Worm (Caenorhabditis elegans) whole organism, L4 larva: ENCODE measurements around the gene ins-12.

ENCODE experiments used
- D1046.2 ChIP-seq: fragments of 200-800 bp; sonication (Bioruptor generic); IDR thresholded peaks from 2 replicates; pipeline ENCODE4 v1.3.6; 2022; ENCODE audit warnings: missing genetic modification characterization, missing compliant biosample characterization
- F37D6.2 ChIP-seq: sonication (generic microtip); optimal IDR thresholded peaks from 2 replicates; lab custom pipeline; 2016; ENCODE audit warnings: mild to moderate bottlenecking, missing genetic modification characterization, missing compliant biosample characterization
- F44E2.7 ChIP-seq: fragments of 200-800 bp; sonication (Bioruptor generic); IDR thresholded peaks from 2 replicates; pipeline ENCODE4 v2.1.2; 2022; ENCODE audit warnings: missing genetic modification characterization, missing compliant biosample characterization
- R02D3.7 ChIP-seq: fragments of 150-350 bp; sonication (generic microtip); optimal IDR thresholded peaks from 3 replicates; lab custom pipeline; 2014; ENCODE audit warnings: missing biosample characterization, missing genetic modification characterization
- T20F7.1 ChIP-seq: fragments of 200-800 bp; sonication (Bioruptor generic); optimal IDR thresholded peaks from 2 replicates; lab custom pipeline; 2018; ENCODE audit warnings: mild to moderate bottlenecking, missing genetic modification characterization, missing compliant biosample characterization
- Y105C5A.15 ChIP-seq: fragments of 200-800 bp; sonication (Bioruptor generic); IDR thresholded peaks from 2 replicates; pipeline ENCODE4 v1.3.6; 2022; ENCODE audit warnings: missing genetic modification characterization, missing compliant biosample characterization
- Y75B8A.6 ChIP-seq: fragments of 200-800 bp; sonication (Bioruptor generic); IDR thresholded peaks from 2 replicates; pipeline ENCODE4 v1.3.6; 2022; ENCODE audit warnings: missing genetic modification reagents, missing genetic modification characterization, missing compliant biosample characterization
- ZK546.5 ChIP-seq, 2 experiments: sonication (generic microtip); optimal IDR thresholded peaks; 2 replicates each; lab custom pipeline; 2017; ENCODE audit warnings: missing biosample characterization in 2 of 2, missing genetic modification characterization in 2 of 2
- ama-1 ChIP-seq: fragments of 150-350 bp; optimal IDR thresholded peaks from 2 replicates; lab custom pipeline; 2014; ENCODE audit warnings: inconsistent platforms, mixed read lengths
- arid-1 ChIP-seq: fragments of 200-800 bp; sonication (Bioruptor generic); conservative IDR thresholded peaks from 2 replicates; pipeline ENCODE4 v1.3.6; 2022; ENCODE audit warnings: missing genetic modification reagents, missing genetic modification characterization, missing compliant biosample characterization
- ceh-20 ChIP-seq: fragments of 200-800 bp; sonication (Bioruptor generic); IDR thresholded peaks from 2 replicates; pipeline ENCODE4 v1.3.6; 2022; ENCODE audit warnings: missing genetic modification reagents, missing genetic modification characterization, missing compliant biosample characterization
- ceh-28 ChIP-seq: fragments of 150-350 bp; optimal IDR thresholded peaks from 2 replicates; lab custom pipeline; 2014; ENCODE audit warnings: missing biosample characterization, missing genetic modification reagents, missing genetic modification characterization
- ceh-44 ChIP-seq: fragments of 200-800 bp; sonication (Bioruptor generic); IDR thresholded peaks from 2 replicates; pipeline ENCODE4 v1.3.6; 2022; ENCODE audit warnings: missing genetic modification reagents, missing genetic modification characterization, missing compliant biosample characterization
- ceh-82 ChIP-seq: sonication (generic microtip); optimal IDR thresholded peaks from 2 replicates; lab custom pipeline; 2017; ENCODE audit warnings: missing biosample characterization, missing genetic modification characterization
- ces-1 ChIP-seq: fragments of 150-350 bp; sonication (generic microtip); optimal IDR thresholded peaks from 4 replicates; lab custom pipeline; 2014; ENCODE audit warnings: missing biosample characterization, missing genetic modification reagents, missing genetic modification characterization
- ctbp-1 ChIP-seq: fragments of 200-800 bp; sonication (Bioruptor generic); IDR thresholded peaks from 2 replicates; pipeline ENCODE4 v1.3.6; 2022; ENCODE audit warnings: missing genetic modification reagents, missing genetic modification characterization, missing compliant biosample characterization
- daf-12 ChIP-seq: fragments of 150-350 bp; optimal IDR thresholded peaks from 2 replicates; lab custom pipeline; 2014; ENCODE audit warnings: missing biosample characterization, missing genetic modification reagents, missing genetic modification characterization
- daf-8 ChIP-seq: fragments of 200-800 bp; sonication (Bioruptor generic); IDR thresholded peaks from 2 replicates; pipeline ENCODE4 v1.3.6; 2022; ENCODE audit warnings: missing genetic modification characterization, missing compliant biosample characterization
- dmd-8 ChIP-seq: fragments of 200-800 bp; sonication (Bioruptor generic); IDR thresholded peaks from 2 replicates; pipeline ENCODE4 v1.3.6; 2022; ENCODE audit warnings: missing genetic modification characterization, missing compliant biosample characterization
- egl-43 ChIP-seq: fragments of 200-800 bp; sonication (Bioruptor generic); IDR thresholded peaks from 2 replicates; pipeline ENCODE4 v1.3.6; 2022; ENCODE audit warnings: missing genetic modification reagents, missing genetic modification characterization, missing compliant biosample characterization
- hlh-11 ChIP-seq: fragments of 200-800 bp; sonication (Bioruptor generic); optimal IDR thresholded peaks from 2 replicates; lab custom pipeline; 2018; ENCODE audit warnings: mild to moderate bottlenecking, missing genetic modification characterization, missing compliant biosample characterization
- lin-15B ChIP-seq: fragments of 150-350 bp; sonication (generic microtip); optimal IDR thresholded peaks from 3 replicates; lab custom pipeline; 2014; ENCODE audit warnings: missing biosample characterization, missing genetic modification characterization
- mdl-1 ChIP-seq, 2 experiments: fragments of 150-350 bp in 1 of 2; sonication (generic microtip) in 1 of 2; optimal IDR thresholded peaks; 2 replicates each; lab custom pipeline; 2014 to 2017; ENCODE audit warnings: missing biosample characterization in 2 of 2, missing genetic modification characterization in 2 of 2
- mdt-29 ChIP-seq: fragments of 200-800 bp; sonication (Bioruptor generic); IDR thresholded peaks from 2 replicates; pipeline ENCODE4 v1.3.6; 2022; ENCODE audit warnings: missing genetic modification reagents, missing genetic modification characterization, missing compliant biosample characterization
- mxl-2 ChIP-seq: fragments of 200-800 bp; sonication (Bioruptor generic); conservative IDR thresholded peaks from 2 replicates; pipeline ENCODE4 v1.3.6; 2022; ENCODE audit warnings: missing genetic modification reagents, missing genetic modification characterization, missing compliant biosample characterization
- nhr-111 ChIP-seq: fragments of 200-800 bp; sonication (Bioruptor generic); optimal IDR thresholded peaks from 2 replicates; lab custom pipeline; 2018; ENCODE audit warnings: mild to moderate bottlenecking, missing genetic modification characterization, missing compliant biosample characterization
- nhr-25 ChIP-seq: sonication (generic microtip); optimal IDR thresholded peaks from 2 replicates; lab custom pipeline; 2017; ENCODE audit warnings: missing genetic modification characterization, mild to moderate bottlenecking, missing compliant biosample characterization, antibody characterized with exemption, moderate library complexity, borderline replicate concordance; ENCODE audit not compliant: insufficient read depth
- nhr-28 ChIP-seq: fragments of 150-350 bp; optimal IDR thresholded peaks from 2 replicates; lab custom pipeline; 2014; ENCODE audit warnings: missing biosample characterization, missing genetic modification characterization
- nhr-41 ChIP-seq: fragments of 200-800 bp; sonication (Bioruptor generic); IDR thresholded peaks from 2 replicates; pipeline ENCODE4 v1.3.6; 2022; ENCODE audit warnings: missing genetic modification reagents, missing genetic modification characterization, missing compliant biosample characterization
- nhr-42 ChIP-seq: fragments of 200-800 bp; sonication (Bioruptor generic); IDR thresholded peaks from 2 replicates; pipeline ENCODE4 v1.3.6; 2022; ENCODE audit warnings: missing genetic modification characterization, missing compliant biosample characterization
- nhr-6 ChIP-seq: fragments of 150-350 bp; optimal IDR thresholded peaks from 2 replicates; lab custom pipeline; 2014; ENCODE audit warnings: missing biosample characterization, missing genetic modification characterization
- pha-4 ChIP-seq, 2 experiments: fragments of 150-350 bp in 1 of 2; fragments of 200-800 bp in 1 of 2; sonication (Bioruptor generic) in 1 of 2; IDR thresholded peaks in 1 of 2; optimal IDR thresholded peaks in 1 of 2; 2 replicates each; pipeline versions ENCODE4 v1.3.6 to Lab custom; 2014 to 2022; ENCODE audit warnings: missing genetic modification characterization in 2 of 2, missing genetic modification reagents in 2 of 2, missing biosample characterization in 1 of 2, missing compliant biosample characterization in 1 of 2
- php-3 ChIP-seq: fragments of 200-800 bp; sonication (Bioruptor generic); IDR thresholded peaks from 2 replicates; pipeline ENCODE4 v1.3.6; 2022; ENCODE audit warnings: missing genetic modification reagents, missing genetic modification characterization, missing compliant biosample characterization
- rbr-2 ChIP-seq: sonication (generic microtip); optimal IDR thresholded peaks from 2 replicates; lab custom pipeline; 2016; ENCODE audit warnings: missing genotype, missing genetic modification characterization, missing compliant biosample characterization
- sdz-12 ChIP-seq: fragments of 200-800 bp; sonication (Bioruptor generic); optimal IDR thresholded peaks from 2 replicates; lab custom pipeline; 2018; ENCODE audit warnings: mild to moderate bottlenecking, missing genetic modification characterization, missing compliant biosample characterization
- tag-97 ChIP-seq: fragments of 200-800 bp; sonication (Bioruptor generic); IDR thresholded peaks from 2 replicates; pipeline ENCODE4 v1.3.6; 2022; ENCODE audit warnings: missing genetic modification characterization, missing compliant biosample characterization
- unc-62 ChIP-seq, 3 experiments: fragments of 150-350 bp in 1 of 3; sonication (generic microtip); optimal IDR thresholded peaks in 2 of 3; peaks in 1 of 3; 1 replicate in 1 of 3; 2 replicates in 2 of 3; lab custom pipeline; 2014 to 2017; ENCODE audit warnings: missing biosample characterization in 3 of 3, missing genetic modification characterization in 3 of 3, missing genetic modification reagents in 3 of 3, missing genotype in 1 of 3
- zag-1 ChIP-seq: fragments of 150-350 bp; optimal IDR thresholded peaks from 2 replicates; lab custom pipeline; 2014; ENCODE audit warnings: missing biosample characterization, missing genetic modification characterization

Gene ins-12

ce11 chrII:5521411-5521810, 33.0 kb upstream of the ins-12 start, which contains the start of gene ZK177.12:
Gene ZK177.12, plus strand, starts transcription at chrII:5521711.
- TF ChIP-seq daf-12 (tag; lab: Kevin White, UChicago) (no peak), rbr-2 (tag; lab: Kevin White, UChicago) (no peak), F44E2.7 (GFP tag; lab: Robert Waterston, UW) (no peak), T20F7.1 (no peak), tag-97 (GFP tag; lab: Robert Waterston, UW) (no peak), ces-1 (GFP tag; lab: Kevin White, UChicago) (no peak), ceh-20 (GFP tag; lab: Robert Waterston, UW) (no peak), nhr-6 (tag; lab: Kevin White, UChicago) (no peak), nhr-42 (GFP tag; lab: Robert Waterston, UW) (no peak), D1046.2 (GFP tag; lab: Robert Waterston, UW) (no peak), ama-1 (no peak), egl-43 (GFP tag; lab: Robert Waterston, UW) (no peak), daf-8 (GFP tag; lab: Robert Waterston, UW) (no peak)

ce11 chrII:5522637-5523036, 31.8 kb upstream of the ins-12 start, which contains the start of gene ZK177.11:
Gene ZK177.11, plus strand, starts transcription at chrII:5522937.
- TF ChIP-seq unc-62 (GFP tag; optimal IDR thresholded peaks at IDR 0.05 in 1 of 2; lab: Kevin White, UChicago) (no peak), unc-62 (tag; optimal IDR thresholded peaks at IDR 0.05; lab: Kevin White, UChicago) (no peak), nhr-41 (GFP tag; lab: Robert Waterston, UW) (no peak), ctbp-1 (GFP tag; lab: Robert Waterston, UW) (no peak), nhr-25 (tag; lab: Kevin White, UChicago) (no peak), ceh-28 (tag; lab: Kevin White, UChicago) (no peak), dmd-8 (GFP tag; lab: Robert Waterston, UW) (no peak)

- TF ChIP-seq nhr-111 (GFP tag; lab: Kevin White, UChicago) (no peak), nhr-42 (GFP tag; lab: Robert Waterston, UW) (no peak), php-3 (no peak), nhr-6 (tag; lab: Kevin White, UChicago) (no peak), pha-4 (GFP tag; IDR thresholded peaks at IDR 0.05; lab: Robert Waterston, UW) (no peak), pha-4 (tag; optimal IDR thresholded peaks at IDR 0.05; lab: Kevin White, UChicago) (no peak), R02D3.7 (tag; lab: Kevin White, UChicago) (no peak), sdz-12 (GFP tag; lab: Kevin White, UChicago) (no peak), nhr-28 (tag; lab: Kevin White, UChicago) (no peak), zag-1 (no peak), ZK546.5 (tag; optimal IDR thresholded peaks at IDR 0.05; lab: Kevin White, UChicago) (no peak), ceh-44 (GFP tag; lab: Robert Waterston, UW) (no peak)
- TF ChIP-seq, all 104 proteins: peak for 0
Measured at ce11 chrII:5525297-5525696, 29.1 kb upstream of the ins-12 start, which contains the start of gene tbx-35. Gene tbx-35, minus strand, starts transcription at chrII:5525397.

ce11 chrII:5527841-5528240, 26.6 kb upstream of the ins-12 start, which contains the start of gene ZK177.1:
Gene ZK177.1, plus strand, starts transcription at chrII:5528141.
- TF ChIP-seq arid-1 (GFP tag; lab: Robert Waterston, UW) (no peak), ceh-82 (tag; lab: Kevin White, UChicago) (no peak), F37D6.2 (tag; lab: Kevin White, UChicago) (no peak), sdz-12 (GFP tag; lab: Kevin White, UChicago) (no peak), mdl-1 (tag; optimal IDR thresholded peaks at IDR 0.05; lab: Kevin White, UChicago) (no peak), rbr-2 (tag; lab: Kevin White, UChicago) (no peak), Y105C5A.15 (GFP tag; lab: Robert Waterston, UW) (no peak), hlh-11 (no peak), mxl-2 (GFP tag; lab: Robert Waterston, UW) (no peak), ama-1 (no peak), Y75B8A.6 (no peak), lin-15B (tag; lab: Kevin White, UChicago) (no peak), mdt-29 (no peak), nhr-6 (tag; lab: Kevin White, UChicago) (no peak)
